Worm (Caenorhabditis elegans) whole organism, L4 larva: ENCODE results near the gene nlp-59.

Experiments used
- D1046.2 ChIP-seq: fragments of 200-800 bp; sonication (Bioruptor generic); IDR thresholded peaks from 2 replicates; pipeline ENCODE4 v1.3.6; 2022; ENCODE audit warnings: missing genetic modification characterization, missing compliant biosample characterization
- F49E8.2 ChIP-seq: sonication (generic microtip); optimal IDR thresholded peaks from 2 replicates; lab custom pipeline; 2016; ENCODE audit warnings: missing compliant biosample characterization, mild to moderate bottlenecking, missing genetic modification characterization, borderline replicate concordance
- T20F7.1 ChIP-seq: fragments of 200-800 bp; sonication (Bioruptor generic); optimal IDR thresholded peaks from 2 replicates; lab custom pipeline; 2018; ENCODE audit warnings: mild to moderate bottlenecking, missing genetic modification characterization, missing compliant biosample characterization
- T26A8.4 ChIP-seq: fragments of 200-800 bp; sonication (Bioruptor generic); IDR thresholded peaks from 2 replicates; pipeline ENCODE4 v1.3.6; 2022; ENCODE audit warnings: missing genetic modification characterization, missing compliant biosample characterization
- Y105C5A.15 ChIP-seq: fragments of 200-800 bp; sonication (Bioruptor generic); IDR thresholded peaks from 2 replicates; pipeline ENCODE4 v1.3.6; 2022; ENCODE audit warnings: missing genetic modification characterization, missing compliant biosample characterization
- Y48G9A.11 ChIP-seq: fragments of 200-800 bp; sonication (Bioruptor generic); IDR thresholded peaks from 2 replicates; pipeline ENCODE4 v1.3.6; 2022; ENCODE audit warnings: missing genetic modification reagents, missing genetic modification characterization, missing compliant biosample characterization
- ZK337.2 ChIP-seq: fragments of 200-800 bp; sonication (Bioruptor generic); IDR thresholded peaks from 2 replicates; pipeline ENCODE4 v1.3.6; 2022; ENCODE audit warnings: missing genetic modification reagents, missing genetic modification characterization, missing compliant biosample characterization
- aha-1 ChIP-seq: fragments of 150-350 bp; peaks from one replicate; lab custom pipeline; 2014; ENCODE audit warnings: missing biosample characterization, missing genetic modification characterization
- aly-2 ChIP-seq: sonication (generic microtip); optimal IDR thresholded peaks from 2 replicates; lab custom pipeline; 2018; ENCODE audit warnings: missing biosample characterization, missing genetic modification characterization
- ceh-32 ChIP-seq: sonication (generic microtip); optimal IDR thresholded peaks from 2 replicates; lab custom pipeline; 2016; ENCODE audit warnings: mild to moderate bottlenecking, missing genetic modification characterization, missing compliant biosample characterization; ENCODE audit not compliant: poor library complexity
- daf-19 ChIP-seq: fragments of 200-800 bp; sonication (Bioruptor generic); conservative IDR thresholded peaks from 2 replicates; pipeline ENCODE4 v1.3.6; 2022; ENCODE audit warnings: missing genetic modification characterization, missing compliant biosample characterization
- dmd-8 ChIP-seq: fragments of 200-800 bp; sonication (Bioruptor generic); IDR thresholded peaks from 2 replicates; pipeline ENCODE4 v1.3.6; 2022; ENCODE audit warnings: missing genetic modification characterization, missing compliant biosample characterization
- fkh-10 ChIP-seq: fragments of 150-350 bp; optimal IDR thresholded peaks from 2 replicates; lab custom pipeline; 2014; ENCODE audit warnings: missing biosample characterization, missing genetic modification reagents, missing genetic modification characterization
- fos-1 ChIP-seq: fragments of 150-350 bp; optimal IDR thresholded peaks from 2 replicates; lab custom pipeline; 2014; ENCODE audit warnings: missing biosample characterization, missing genetic modification characterization
- gei-8 ChIP-seq: fragments of 200-800 bp; sonication (Bioruptor generic); optimal IDR thresholded peaks from 2 replicates; lab custom pipeline; 2018; ENCODE audit warnings: mild to moderate bottlenecking, missing genetic modification characterization, missing compliant biosample characterization
- hif-1 ChIP-seq, 2 experiments: sonication (generic microtip); optimal IDR thresholded peaks; 2 replicates each; lab custom pipeline; 2016 to 2017; ENCODE audit warnings: missing compliant biosample characterization in 2 of 2, missing genetic modification characterization in 2 of 2, missing genetic modification reagents in 2 of 2, missing genotype in 2 of 2, mild to moderate bottlenecking in 1 of 2
- hlh-11 ChIP-seq: fragments of 200-800 bp; sonication (Bioruptor generic); optimal IDR thresholded peaks from 2 replicates; lab custom pipeline; 2018; ENCODE audit warnings: mild to moderate bottlenecking, missing genetic modification characterization, missing compliant biosample characterization
- lim-7 ChIP-seq: fragments of 200-800 bp; sonication (Bioruptor generic); IDR thresholded peaks from 2 replicates; pipeline ENCODE4 v1.3.6; 2022; ENCODE audit warnings: missing genetic modification characterization, missing compliant biosample characterization
- lin-13 ChIP-seq: fragments of 150-350 bp; optimal IDR thresholded peaks from 2 replicates; lab custom pipeline; 2014; ENCODE audit warnings: missing biosample characterization, missing genetic modification reagents, missing genetic modification characterization
- lin-15B ChIP-seq: fragments of 150-350 bp; sonication (generic microtip); optimal IDR thresholded peaks from 3 replicates; lab custom pipeline; 2014; ENCODE audit warnings: missing biosample characterization, missing genetic modification characterization
- lsy-2 ChIP-seq, 2 experiments: fragments of 150-350 bp in 1 of 2; sonication (generic microtip) in 1 of 2; optimal IDR thresholded peaks; 2 replicates each; lab custom pipeline; 2014 to 2017; ENCODE audit warnings: missing biosample characterization in 2 of 2, missing genetic modification characterization in 2 of 2
- madf-5 ChIP-seq, 2 experiments: fragments of 200-800 bp; sonication (Bioruptor generic); IDR thresholded peaks; 2 replicates each; pipeline ENCODE4 v1.3.6; 2022; ENCODE audit warnings: missing compliant biosample characterization in 2 of 2, missing genetic modification characterization in 2 of 2
- mdl-1 ChIP-seq, 2 experiments: fragments of 150-350 bp in 1 of 2; sonication (generic microtip) in 1 of 2; optimal IDR thresholded peaks; 2 replicates each; lab custom pipeline; 2014 to 2017; ENCODE audit warnings: missing biosample characterization in 2 of 2, missing genetic modification characterization in 2 of 2
- mxl-3 ChIP-seq: fragments of 200-800 bp; sonication (Bioruptor generic); optimal IDR thresholded peaks from 2 replicates; lab custom pipeline; 2018; ENCODE audit warnings: mild to moderate bottlenecking, missing genetic modification characterization, missing compliant biosample characterization
- nhr-102 ChIP-seq: sonication (generic microtip); optimal IDR thresholded peaks from 2 replicates; lab custom pipeline; 2016; ENCODE audit warnings: mild to moderate bottlenecking, missing genetic modification characterization, moderate library complexity, missing compliant biosample characterization
- nhr-111 ChIP-seq: fragments of 200-800 bp; sonication (Bioruptor generic); optimal IDR thresholded peaks from 2 replicates; lab custom pipeline; 2018; ENCODE audit warnings: mild to moderate bottlenecking, missing genetic modification characterization, missing compliant biosample characterization
- nhr-28 ChIP-seq: fragments of 150-350 bp; optimal IDR thresholded peaks from 2 replicates; lab custom pipeline; 2014; ENCODE audit warnings: missing biosample characterization, missing genetic modification characterization
- nhr-48 ChIP-seq: sonication (generic microtip); optimal IDR thresholded peaks from 2 replicates; lab custom pipeline; 2016; ENCODE audit warnings: mild to moderate bottlenecking, missing genetic modification characterization, missing compliant biosample characterization
- nhr-76 ChIP-seq: fragments of 150-350 bp; optimal IDR thresholded peaks from 2 replicates; lab custom pipeline; 2014; ENCODE audit warnings: missing biosample characterization, missing genetic modification characterization
- pha-4 ChIP-seq, 2 experiments: fragments of 150-350 bp in 1 of 2; fragments of 200-800 bp in 1 of 2; sonication (Bioruptor generic) in 1 of 2; IDR thresholded peaks in 1 of 2; optimal IDR thresholded peaks in 1 of 2; 2 replicates each; pipeline versions ENCODE4 v1.3.6 to Lab custom; 2014 to 2022; ENCODE audit warnings: missing genetic modification characterization in 2 of 2, missing genetic modification reagents in 2 of 2, missing biosample characterization in 1 of 2, missing compliant biosample characterization in 1 of 2
- rbr-2 ChIP-seq: sonication (generic microtip); optimal IDR thresholded peaks from 2 replicates; lab custom pipeline; 2016; ENCODE audit warnings: missing genotype, missing genetic modification characterization, missing compliant biosample characterization
- set-16 ChIP-seq: fragments of 200-800 bp; sonication (Bioruptor generic); IDR thresholded peaks from 2 replicates; pipeline ENCODE4 v1.3.6; 2022; ENCODE audit warnings: missing genetic modification reagents, missing genetic modification characterization, missing compliant biosample characterization
- skn-1 ChIP-seq: fragments of 150-350 bp; optimal IDR thresholded peaks from 2 replicates; lab custom pipeline; 2014; ENCODE audit warnings: missing biosample characterization, missing genetic modification characterization
- tra-1 ChIP-seq: fragments of 200-800 bp; sonication (Bioruptor generic); IDR thresholded peaks from 2 replicates; pipeline ENCODE4 v1.3.6; 2022; ENCODE audit warnings: missing genetic modification reagents, missing genetic modification characterization, missing compliant biosample characterization
- unc-130 ChIP-seq: sonication (generic microtip); optimal IDR thresholded peaks from 2 replicates; lab custom pipeline; 2016; ENCODE audit warnings: missing genetic modification reagents, missing genetic modification characterization, missing compliant biosample characterization
- unc-62 ChIP-seq, 3 experiments: fragments of 150-350 bp in 1 of 3; sonication (generic microtip); optimal IDR thresholded peaks in 2 of 3; peaks in 1 of 3; 1 replicate in 1 of 3; 2 replicates in 2 of 3; lab custom pipeline; 2014 to 2017; ENCODE audit warnings: missing biosample characterization in 3 of 3, missing genetic modification characterization in 3 of 3, missing genetic modification reagents in 3 of 3, missing genotype in 1 of 3
- zip-2 ChIP-seq: fragments of 150-350 bp; optimal IDR thresholded peaks from 2 replicates; lab custom pipeline; 2014; ENCODE audit warnings: missing biosample characterization, missing genetic modification characterization

Gene nlp-59

ce11 chrV:15000055-15000704 lies 28.9 kb downstream of the nlp-59 start, which contains the start of gene rps-16 (continued):
- TF ChIP-seq T20F7.1 (GFP tag; lab: Kevin White, UChicago) (no peak), nhr-102 (tag; lab: Kevin White, UChicago) (peak; percentile 1), lin-13 (GFP tag; lab: Kevin White, UChicago) (peak; percentile 38), unc-62 (GFP tag; optimal IDR thresholded peaks at IDR 0.05 in 1 of 2; lab: Kevin White, UChicago) (peak in 1 of 2 experiments; percentile 81), unc-62 (tag; optimal IDR thresholded peaks at IDR 0.05; lab: Kevin White, UChicago) (no peak), mxl-3 (GFP tag; lab: Kevin White, UChicago) (no peak), zip-2 (tag; lab: Kevin White, UChicago) (no peak), nhr-28 (tag; lab: Kevin White, UChicago) (no peak), ceh-32 (no peak), lin-15B (tag; lab: Kevin White, UChicago) (no peak), rbr-2 (tag; lab: Kevin White, UChicago) (no peak), lsy-2 (tag; optimal IDR thresholded peaks at IDR 0.05; lab: Kevin White, UChicago) (no peak), nhr-76 (tag; lab: Kevin White, UChicago) (no peak), skn-1 (no peak), Y48G9A.11 (GFP tag; lab: Robert Waterston, UW) (peak; percentile 58), fos-1 (no peak), dmd-8 (GFP tag; lab: Robert Waterston, UW) (no peak), hif-1 (tag; optimal IDR thresholded peaks at IDR 0.05; lab: Kevin White, UChicago) (no peak), T26A8.4 (GFP tag; lab: Robert Waterston, UW) (0 out of 2 replicates have a peak, but pooled peaks have one; percentile 19), unc-130 (GFP tag; lab: Kevin White, UChicago) (no peak), fkh-10 (GFP tag; lab: Kevin White, UChicago) (no peak), tra-1 (GFP tag; lab: Robert Waterston, UW) (no peak), nhr-111 (GFP tag; lab: Kevin White, UChicago) (peak; percentile 89), pha-4 (GFP tag; IDR thresholded peaks at IDR 0.05; lab: Robert Waterston, UW) (peak; percentile 64; the same call in 1 of the 2 replicates), pha-4 (tag; optimal IDR thresholded peaks at IDR 0.05; lab: Kevin White, UChicago) (no peak), Y105C5A.15 (peak; percentile 69; the same call in 1 of the 2 replicates), daf-19 (GFP tag; lab: Robert Waterston, UW) (peak; percentile 54; the same call in 1 of the 2 replicates), madf-5 (GFP tag; IDR thresholded peaks at IDR 0.05; lab: Robert Waterston, UW) (0 out of 4 replicates have a peak, but pooled peaks of 1 of the 2 experiments have one; percentile 38), F49E8.2 (tag; lab: Kevin White, UChicago) (peak; percentile 68), aly-2 (tag; lab: Kevin White, UChicago) (peak; percentile 17), gei-8 (GFP tag; lab: Kevin White, UChicago) (no peak), ZK337.2 (no peak), mdl-1 (tag; optimal IDR thresholded peaks at IDR 0.05; lab: Kevin White, UChicago) (no peak), lim-7 (GFP tag; lab: Robert Waterston, UW) (no peak), nhr-48 (no peak), hlh-11 (no peak)

ce11 chrV:15001536-15001935 lies 30.3 kb downstream of the nlp-59 start:
- TF ChIP-seq unc-62 (GFP tag; optimal IDR thresholded peaks at IDR 0.05 in 1 of 2; lab: Kevin White, UChicago) (no peak), unc-62 (tag; optimal IDR thresholded peaks at IDR 0.05; lab: Kevin White, UChicago) (no peak), nhr-111 (GFP tag; lab: Kevin White, UChicago) (no peak), aha-1 (tag; lab: Kevin White, UChicago) (peak; percentile 99), D1046.2 (GFP tag; lab: Robert Waterston, UW) (no peak), set-16 (GFP tag; lab: Robert Waterston, UW) (peak; percentile 90), aly-2 (tag; lab: Kevin White, UChicago) (no peak)
